Worm (Caenorhabditis elegans): Measurements from ENCODE around the gene srb-16.

The srb-16 gene

ce11 chrII:5182451-5182850 is 31.7 kb upstream of the srb-16 start (continued):
- TF ChIP-seq gei-8 (GFP tag; optimal IDR thresholded peaks at IDR 0.05) (peak; percentile 28), nhr-41 (GFP tag; IDR thresholded peaks at IDR 0.05) (no peak), aha-1 (tag) (peak; percentile 98), lin-13 (GFP tag; optimal IDR thresholded peaks at IDR 0.05) (no peak), saeg-2 (GFP tag; IDR thresholded peaks at IDR 0.05) (0 out of 2 replicates have a peak, but pooled peaks have one; percentile 24), mdl-1 (tag; optimal IDR thresholded peaks at IDR 0.05) (peak; percentile 53 to 79), aly-2 (tag; optimal IDR thresholded peaks at IDR 0.05) (no peak), skn-1 (tag; optimal IDR thresholded peaks at IDR 0.05) (no peak), zip-2 (tag; optimal IDR thresholded peaks at IDR 0.05) (no peak), egl-43 (GFP tag; IDR thresholded peaks at IDR 0.05) (peak; percentile 61; the same call in 1 of the 2 replicates), egl-27 (tag; optimal IDR thresholded peaks at IDR 0.05) (no peak), mxl-3 (GFP tag; optimal IDR thresholded peaks at IDR 0.05) (peak; percentile 94), dmd-9 (GFP tag; IDR thresholded peaks at IDR 0.05) (no peak)

ce11 chrII:5181497-5181896 is 30.8 kb upstream of the srb-16 start:
- TF ChIP-seq ama-1 (optimal IDR thresholded peaks at IDR 0.05) (no peak), rbr-2 (tag; optimal IDR thresholded peaks at IDR 0.05) (peak; percentile 79), ces-1 (GFP tag; optimal IDR thresholded peaks at IDR 0.05) (peak; percentile 60), pqm-1 (tag; optimal IDR thresholded peaks at IDR 0.05) (no peak), nhr-76 (tag; optimal IDR thresholded peaks at IDR 0.05) (no peak), ZK546.5 (tag; optimal IDR thresholded peaks at IDR 0.05) (no peak), madf-9 (GFP tag; conservative IDR thresholded peaks at IDR 0.05) (no peak), unc-130 (GFP tag; optimal IDR thresholded peaks at IDR 0.05) (no peak), nhr-10 (tag; optimal IDR thresholded peaks at IDR 0.05) (no peak), snpc-1.2 (GFP tag; IDR thresholded peaks at IDR 0.05) (no peak), duxl-1 (tag; optimal IDR thresholded peaks at IDR 0.05; ENCODE audit: poor library complexity) (no peak), dve-1 (tag; optimal IDR thresholded peaks at IDR 0.05; ENCODE audit: insufficient read depth) (peak; percentile 56), vab-7 (GFP tag; IDR thresholded peaks at IDR 0.05) (peak; percentile 56), php-3 (GFP tag; IDR thresholded peaks at IDR 0.05) (no peak), ceh-82 (tag; optimal IDR thresholded peaks at IDR 0.05) (no peak), zfp-2 (tag; optimal IDR thresholded peaks at IDR 0.05) (peak; percentile 19), ztf-7 (tag; optimal IDR thresholded peaks at IDR 0.05) (no peak), lin-15B (tag; optimal IDR thresholded peaks at IDR 0.05) (no peak), F49E8.2 (tag; optimal IDR thresholded peaks at IDR 0.05; ENCODE audit: borderline replicate concordance) (no peak), Y75B8A.6 (GFP tag; IDR thresholded peaks at IDR 0.05) (no peak), lin-1 (GFP tag; IDR thresholded peaks at IDR 0.05) (no peak), D1046.2 (GFP tag; IDR thresholded peaks at IDR 0.05) (0 out of 2 replicates have a peak, but pooled peaks have one; percentile 4), mep-1 (tag; optimal IDR thresholded peaks at IDR 0.05) (peak; percentile 78), lin-29 (GFP tag; IDR thresholded peaks at IDR 0.05) (no peak), snpc-4 (tag; optimal IDR thresholded peaks at IDR 0.05) (no peak), hlh-11 (tag; optimal IDR thresholded peaks at IDR 0.05) (peak; percentile 85), madf-5 (GFP tag; IDR thresholded peaks at IDR 0.05) (no peak), ceh-20 (GFP tag; IDR thresholded peaks at IDR 0.05) (peak; percentile 67; the same call in 1 of the 2 replicates), F10B5.3 (tag; optimal IDR thresholded peaks at IDR 0.05) (no peak), egl-43 (GFP tag; IDR thresholded peaks at IDR 0.05) (peak; percentile 78), ceh-44 (GFP tag; IDR thresholded peaks at IDR 0.05) (0 out of 2 replicates have a peak, but pooled peaks have one; percentile 19), nhr-11 (tag; optimal IDR thresholded peaks at IDR 0.05) (peak; percentile 75), tra-1 (GFP tag; IDR thresholded peaks at IDR 0.05) (peak; percentile 45), dmd-6 (GFP tag; IDR thresholded peaks at IDR 0.05) (peak; percentile 64), F44E2.7 (GFP tag; IDR thresholded peaks at IDR 0.05) (no peak), Y105C5A.15 (GFP tag; IDR thresholded peaks at IDR 0.05) (no peak), spr-3 (GFP tag; optimal IDR thresholded peaks at IDR 0.05) (no peak), zag-1 (tag; optimal IDR thresholded peaks at IDR 0.05) (no peak), dpl-1 (GFP tag; optimal IDR thresholded peaks at IDR 0.05) (peak; percentile 31), spr-1 (tag; optimal IDR thresholded peaks at IDR 0.05) (peak; percentile 45)

All from whole organism, L4 larva.